Fruit fly (Drosophila melanogaster): ENCODE data around the gene CG32202.

DNA sequence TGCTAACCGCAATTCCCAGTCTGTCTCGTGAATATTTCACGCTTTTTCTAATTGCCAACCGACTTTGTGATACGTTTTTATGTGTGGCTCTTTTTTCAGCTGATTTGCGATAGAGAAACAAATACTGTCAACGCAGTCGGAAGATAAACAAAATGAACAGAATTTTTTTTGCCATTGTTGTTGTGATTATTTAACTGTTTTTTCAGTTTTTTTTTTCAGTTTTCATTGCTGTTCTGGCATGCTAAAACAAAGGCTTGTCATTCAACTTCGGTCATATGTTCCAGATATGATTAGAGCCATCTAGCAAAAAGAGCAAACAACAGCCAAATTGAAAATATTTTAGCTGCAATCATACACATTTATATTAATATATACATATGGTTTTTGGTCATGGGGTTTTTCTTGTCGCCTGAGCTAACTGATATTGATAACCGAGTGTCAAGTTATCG lies 49.8 kb upstream of the CG32202 start:
- TF ChIP-seq CG8159 (tag; optimal IDR thresholded peaks at IDR 0.05) (no peak), Ets98B (GFP tag; IDR thresholded peaks at IDR 0.05) (no peak), CG4496 (GFP tag; IDR thresholded peaks at IDR 0.05) (no peak), gl (tag; optimal IDR thresholded peaks at IDR 0.05) (no peak), CG12605 (GFP tag; IDR thresholded peaks at IDR 0.05) (no peak)
